Fruit fly (Drosophila melanogaster) whole organism, embryonic: ENCODE measurements around the gene CG15160.

Experiments
- Adf1 ChIP-seq: fragments of 200-800 bp; sonication (Bioruptor generic); IDR thresholded peaks from 2 replicates; pipeline ENCODE4 v1.3.6; 2022; ENCODE audit warnings: missing biosample characterization, missing genetic modification characterization
- CG11696 ChIP-seq: fragments of 200-800 bp; sonication (Bioruptor generic); IDR thresholded peaks from 2 replicates; pipeline ENCODE4 v1.3.6; 2022; ENCODE audit warnings: missing biosample characterization, missing genetic modification characterization
- CG12942 ChIP-seq: fragments of 200-800 bp; sonication (Bioruptor generic); optimal IDR thresholded peaks from 3 replicates; lab custom pipeline; 2016; ENCODE audit warnings: missing biosample characterization, missing genetic modification characterization
- CG6272 ChIP-seq: fragments of 200-800 bp; sonication (Bioruptor generic); IDR thresholded peaks from 2 replicates; pipeline ENCODE4 v1.3.6; 2022; ENCODE audit warnings: missing biosample characterization, missing genetic modification characterization
- ham ChIP-seq: fragments of 200-800 bp; sonication (Bioruptor generic); IDR thresholded peaks from 2 replicates; pipeline ENCODE4 v1.3.6; 2022; ENCODE audit warnings: missing biosample characterization, missing genetic modification characterization
- pho ChIP-seq: fragments of 200-800 bp; sonication (Bioruptor generic); optimal IDR thresholded peaks from 2 replicates; lab custom pipeline; 2016; ENCODE audit warnings: missing biosample characterization, missing genetic modification characterization

DNA sequence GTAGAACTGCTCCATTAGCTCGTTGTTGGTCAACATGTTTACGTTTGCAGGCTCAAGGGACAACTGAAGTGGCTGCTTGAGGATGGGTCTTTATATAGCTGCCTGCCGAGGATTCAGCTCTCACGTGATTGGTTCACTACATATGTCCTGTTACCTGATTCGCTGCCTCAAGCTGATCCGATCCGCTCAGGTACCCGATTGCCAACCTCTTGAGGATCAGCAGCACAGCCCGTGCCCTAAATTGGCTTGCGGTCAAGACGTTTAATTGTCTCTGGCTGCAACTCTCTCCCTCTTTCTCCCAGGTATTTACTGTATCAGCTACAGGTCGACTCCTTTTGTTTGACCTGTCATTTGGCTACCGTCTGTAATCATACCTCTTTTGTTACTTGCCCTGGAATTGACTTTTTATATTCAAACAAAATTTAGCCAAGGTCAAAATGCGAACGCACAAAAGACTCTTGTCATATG, 6.2 kb downstream of the CG15160 start, which contains the start of gene amos:
- TF ChIP-seq CG12942 (GFP tag; lab: Kevin White, UChicago) (no peak), Adf1 (GFP tag; lab: Robert Waterston, UW) (no peak), ham (no peak), CG6272 (GFP tag; lab: Robert Waterston, UW) (no peak), pho (GFP tag; lab: Kevin White, UChicago) (no peak), CG11696 (GFP tag; lab: Robert Waterston, UW) (no peak)
